Fruit fly (Drosophila melanogaster) whole organism, embryonic: ENCODE data around the gene spn-B.

ENCODE experiments used
- Abd-B ChIP-seq: fragments of 200-800 bp; sonication (Bioruptor generic); optimal IDR thresholded peaks from 2 replicates; lab custom pipeline; 2018; ENCODE audit warnings: missing biosample characterization, mild to moderate bottlenecking, missing genetic modification characterization, moderate library complexity
- B-H2 ChIP-seq: fragments of 200-800 bp; sonication (Bioruptor generic); optimal IDR thresholded peaks from 2 replicates; lab custom pipeline; 2018; ENCODE audit warnings: missing biosample characterization, mild to moderate bottlenecking, missing genetic modification characterization
- CG10431 ChIP-seq: fragments of 200-800 bp; sonication (Bioruptor generic); optimal IDR thresholded peaks from 3 replicates; lab custom pipeline; 2018; ENCODE audit warnings: missing biosample characterization, mild to moderate bottlenecking, missing genetic modification characterization
- CG12071 ChIP-seq: fragments of 200-800 bp; sonication (Bioruptor generic); optimal IDR thresholded peaks from 3 replicates; lab custom pipeline; 2018; ENCODE audit warnings: missing biosample characterization, mild to moderate bottlenecking, missing genetic modification characterization
- CG14667 ChIP-seq: fragments of 200-800 bp; sonication (Bioruptor generic); IDR thresholded peaks from 2 replicates; pipeline ENCODE4 v1.3.6; 2022; ENCODE audit warnings: missing biosample characterization, missing genetic modification characterization
- CG17328 ChIP-seq: fragments of 200-800 bp; sonication (Bioruptor generic); IDR thresholded peaks from 2 replicates; pipeline ENCODE4 v1.3.6; 2022; ENCODE audit warnings: missing biosample characterization, missing genetic modification characterization
- CG17568 ChIP-seq: fragments of 200-800 bp; sonication (Bioruptor generic); optimal IDR thresholded peaks from 2 replicates; lab custom pipeline; 2018; ENCODE audit warnings: missing biosample characterization, mild to moderate bottlenecking, missing genetic modification characterization, moderate library complexity
- CG17612 ChIP-seq: fragments of 200-800 bp; sonication (Bioruptor generic); IDR thresholded peaks from 2 replicates; pipeline ENCODE4 v1.3.6; 2022; ENCODE audit warnings: missing biosample characterization, missing genetic modification characterization
- CG17802 ChIP-seq: fragments of 200-800 bp; sonication (Bioruptor generic); optimal IDR thresholded peaks from 2 replicates; lab custom pipeline; 2018; ENCODE audit warnings: missing biosample characterization, mild to moderate bottlenecking, missing genetic modification characterization, moderate library complexity
- CG17829 ChIP-seq: fragments of 200-800 bp; optimal IDR thresholded peaks from 2 replicates; lab custom pipeline; 2019; ENCODE audit warnings: missing biosample characterization, mild to moderate bottlenecking, missing genetic modification characterization, moderate library complexity
- CG17912 ChIP-seq: fragments of 200-800 bp; sonication (Bioruptor generic); optimal IDR thresholded peaks from 2 replicates; lab custom pipeline; 2018; ENCODE audit warnings: missing biosample characterization, mild to moderate bottlenecking, missing genetic modification characterization
- CG18599 ChIP-seq: fragments of 200-800 bp; sonication (Bioruptor generic); optimal IDR thresholded peaks from 3 replicates; lab custom pipeline; 2017; ENCODE audit warnings: missing biosample characterization, missing genetic modification characterization, mild to moderate bottlenecking, moderate library complexity, missing genetic modification reagents
- CG18764 ChIP-seq: fragments of 200-800 bp; sonication (Bioruptor generic); optimal IDR thresholded peaks from 3 replicates; lab custom pipeline; 2016; ENCODE audit warnings: missing biosample characterization, missing genetic modification characterization
- CG4730 ChIP-seq: fragments of 200-800 bp; sonication (Bioruptor generic); IDR thresholded peaks from 2 replicates; pipeline ENCODE4 v1.3.6; 2022; ENCODE audit warnings: missing biosample characterization, missing genetic modification characterization
- CG6254 ChIP-seq: fragments of 200-800 bp; sonication (Bioruptor generic); optimal IDR thresholded peaks from 3 replicates; lab custom pipeline; 2017; ENCODE audit warnings: mild to moderate bottlenecking, missing biosample characterization, missing genetic modification reagents, missing genetic modification characterization
- CG6654 ChIP-seq: fragments of 200-800 bp; sonication (Bioruptor generic); optimal IDR thresholded peaks from 2 replicates; lab custom pipeline; 2017; ENCODE audit warnings: missing biosample characterization, mild to moderate bottlenecking, missing genetic modification characterization
- CG7745 ChIP-seq: fragments of 200-800 bp; sonication (Bioruptor generic); optimal IDR thresholded peaks from 2 replicates; lab custom pipeline; 2018; ENCODE audit warnings: missing biosample characterization, mild to moderate bottlenecking, missing genetic modification characterization, moderate library complexity
- CG8359 ChIP-seq: fragments of 200-800 bp; sonication (Bioruptor generic); optimal IDR thresholded peaks from 2 replicates; lab custom pipeline; 2017; ENCODE audit warnings: missing biosample characterization, mild to moderate bottlenecking, missing genetic modification characterization, borderline replicate concordance
- CG8388 ChIP-seq: fragments of 200-800 bp; sonication (Bioruptor generic); optimal IDR thresholded peaks from 2 replicates; lab custom pipeline; 2019; ENCODE audit warnings: missing biosample characterization, mild to moderate bottlenecking, missing genetic modification characterization, moderate library complexity
- CG8478 ChIP-seq: fragments of >200 bp; optimal IDR thresholded peaks from 2 replicates; lab custom pipeline; 2018
- CkIIα-i1 ChIP-seq: fragments of 200-800 bp; sonication (Bioruptor generic); IDR thresholded peaks from 2 replicates; pipeline ENCODE4 v1.3.6; 2022; ENCODE audit warnings: missing biosample characterization, missing genetic modification characterization
- Dbx ChIP-seq: fragments of 200-800 bp; sonication (Bioruptor generic); IDR thresholded peaks from 3 replicates; pipeline ENCODE4 v1.3.6; 2022; ENCODE audit warnings: missing biosample characterization, missing genetic modification characterization
- Fer1 ChIP-seq: fragments of 200-800 bp; sonication (Bioruptor generic); optimal IDR thresholded peaks from 2 replicates; lab custom pipeline; 2017; ENCODE audit warnings: missing biosample characterization, mild to moderate bottlenecking, missing genetic modification characterization
- H15 ChIP-seq: fragments of 200-800 bp; sonication (Bioruptor generic); IDR thresholded peaks from 3 replicates; pipeline ENCODE4 v1.3.6; 2022; ENCODE audit warnings: missing biosample characterization, missing genetic modification characterization
- Hr3 ChIP-seq: fragments of 200-800 bp; sonication (Bioruptor generic); optimal IDR thresholded peaks from 3 replicates; lab custom pipeline; 2016; ENCODE audit warnings: missing biosample characterization, missing genetic modification characterization
- MTF-1 ChIP-seq: fragments of 200-800 bp; sonication (Bioruptor generic); optimal IDR thresholded peaks from 2 replicates; lab custom pipeline; 2018; ENCODE audit warnings: missing biosample characterization, mild to moderate bottlenecking, missing genetic modification characterization, borderline replicate concordance
- NFAT ChIP-seq: fragments of 200-800 bp; sonication (Bioruptor generic); IDR thresholded peaks from 2 replicates; pipeline ENCODE4 v1.3.6; 2022; ENCODE audit warnings: missing biosample characterization, missing genetic modification characterization
- NfI ChIP-seq: fragments of 200-800 bp; sonication (Bioruptor generic); optimal IDR thresholded peaks from 3 replicates; lab custom pipeline; 2018; ENCODE audit warnings: missing biosample characterization, mild to moderate bottlenecking, missing genetic modification characterization, moderate library complexity
- Optix ChIP-seq: fragments of 200-800 bp; sonication (Bioruptor generic); IDR thresholded peaks from 3 replicates; pipeline ENCODE4 v1.3.6; 2022; ENCODE audit warnings: missing biosample characterization, missing genetic modification characterization
- Rfx ChIP-seq: fragments of 200-800 bp; sonication (Bioruptor generic); IDR thresholded peaks from 2 replicates; pipeline ENCODE4 v1.3.6; 2022; ENCODE audit warnings: missing biosample characterization, missing genetic modification characterization
- Scr ChIP-seq: fragments of 200-800 bp; sonication (Bioruptor generic); IDR thresholded peaks from 2 replicates; pipeline ENCODE4 v1.3.6; 2022; ENCODE audit warnings: missing biosample characterization, missing genetic modification characterization; ENCODE audit not compliant: partially characterized antibody
- cg ChIP-seq: fragments of 200-800 bp; sonication (Bioruptor generic); optimal IDR thresholded peaks from 3 replicates; lab custom pipeline; 2019; ENCODE audit warnings: missing biosample characterization, mild to moderate bottlenecking, missing genetic modification characterization, moderate library complexity
- cwo ChIP-seq: fragments of 200-800 bp; sonication (Bioruptor generic); optimal IDR thresholded peaks from 3 replicates; lab custom pipeline; 2017; ENCODE audit warnings: missing biosample characterization, missing genetic modification characterization, mild to moderate bottlenecking, moderate library complexity, missing genetic modification reagents
- dpn ChIP-seq, 2 experiments: fragments of 200-800 bp; sonication (Bioruptor generic); optimal IDR thresholded peaks; 3 replicates each; lab custom pipeline; 2016; ENCODE audit warnings: missing biosample characterization in 2 of 2, missing genetic modification characterization in 2 of 2
- exex ChIP-seq: fragments of 200-800 bp; sonication (Bioruptor generic); optimal IDR thresholded peaks from 4 replicates; lab custom pipeline; 2018; ENCODE audit warnings: missing biosample characterization, mild to moderate bottlenecking, missing genetic modification characterization, moderate library complexity
- hbn ChIP-seq: fragments of 200-800 bp; sonication (Bioruptor generic); IDR thresholded peaks from 2 replicates; pipeline ENCODE4 v1.3.6; 2022; ENCODE audit warnings: missing biosample characterization, missing genetic modification characterization; ENCODE audit not compliant: partially characterized antibody
- inv ChIP-seq: fragments of 200-800 bp; sonication (Bioruptor generic); IDR thresholded peaks from 2 replicates; pipeline ENCODE4 v1.3.6; 2022; ENCODE audit warnings: missing biosample characterization, missing genetic modification characterization; ENCODE audit not compliant: partially characterized antibody
- klu ChIP-seq: fragments of 200-800 bp; sonication (Bioruptor generic); IDR thresholded peaks from 2 replicates; pipeline ENCODE4 v1.3.6; 2022; ENCODE audit warnings: missing biosample characterization, missing genetic modification characterization
- nmo ChIP-seq: fragments of 200-800 bp; sonication (Bioruptor generic); optimal IDR thresholded peaks from 2 replicates; lab custom pipeline; 2018; ENCODE audit warnings: missing biosample characterization, mild to moderate bottlenecking, missing genetic modification characterization, moderate library complexity
- org-1 ChIP-seq: fragments of 200-800 bp; sonication (Bioruptor generic); optimal IDR thresholded peaks from 2 replicates; lab custom pipeline; 2017; ENCODE audit warnings: missing biosample characterization, missing genetic modification characterization
- pum ChIP-seq: fragments of 200-800 bp; sonication (Bioruptor generic); optimal IDR thresholded peaks from 2 replicates; lab custom pipeline; 2016; ENCODE audit warnings: missing biosample characterization, missing genetic modification characterization
- ranshi ChIP-seq: fragments of 200-800 bp; sonication (Bioruptor generic); IDR thresholded peaks from 2 replicates; pipeline ENCODE4 v1.3.6; 2022; ENCODE audit warnings: missing biosample characterization, missing genetic modification characterization
- repo ChIP-seq: fragments of 200-800 bp; sonication (Bioruptor generic); optimal IDR thresholded peaks from 2 replicates; lab custom pipeline; 2016; ENCODE audit warnings: missing biosample characterization, missing genetic modification characterization
- rib ChIP-seq: fragments of 200-800 bp; sonication (Bioruptor generic); IDR thresholded peaks from 2 replicates; pipeline ENCODE4 v1.3.6; 2022; ENCODE audit warnings: missing biosample characterization, missing genetic modification characterization
- sens ChIP-seq: fragments of 200-800 bp; sonication (Bioruptor generic); peaks from one replicate; lab custom pipeline; 2016; ENCODE audit warnings: missing biosample characterization, missing genetic modification characterization
- ssp ChIP-seq: fragments of 200-800 bp; sonication (Bioruptor generic); IDR thresholded peaks from 2 replicates; pipeline ENCODE4 v1.3.6; 2022; ENCODE audit warnings: missing biosample characterization, missing genetic modification characterization
- sug ChIP-seq: fragments of 200-800 bp; optimal IDR thresholded peaks from 2 replicates; lab custom pipeline; 2019; ENCODE audit warnings: missing biosample characterization, mild to moderate bottlenecking, missing genetic modification characterization, moderate library complexity
- unpg ChIP-seq: fragments of 200-800 bp; sonication (Bioruptor generic); optimal IDR thresholded peaks from 3 replicates; lab custom pipeline; 2018; ENCODE audit warnings: missing biosample characterization, mild to moderate bottlenecking, missing genetic modification characterization, moderate library complexity

Gene spn-B

dm6 chr3R:14346838-14347745, 19.2 kb downstream of the spn-B start (continued):
- TF ChIP-seq NfI (GFP tag; lab: Kevin White, UChicago), result peak; percentile 68
- TF ChIP-seq CG17829 (tag; lab: Kevin White, UChicago), result peak; percentile 46
- peak; percentile 60 for TF ChIP-seq unpg
- no peak for TF ChIP-seq CkIIα-i1 (GFP tag; lab: Robert Waterston, UW)
- TF ChIP-seq pum (GFP tag; lab: Kevin White, UChicago), result no peak
- TF ChIP-seq MTF-1 (GFP tag; lab: Kevin White, UChicago), result no peak
- TF ChIP-seq sug, result no peak
- no peak for TF ChIP-seq CG17802 (tag; lab: Kevin White, UChicago)
- peak; percentile 64 for TF ChIP-seq nmo (GFP tag; lab: Kevin White, UChicago)
- no peak for TF ChIP-seq CG12071 (GFP tag; lab: Kevin White, UChicago)
- no peak for TF ChIP-seq Scr (GFP tag; lab: Robert Waterston, UW)
- TF ChIP-seq ssp (GFP tag; lab: Robert Waterston, UW), result no peak
- TF ChIP-seq CG17612 (GFP tag; lab: Robert Waterston, UW), result no peak
- no peak for TF ChIP-seq CG10431 (GFP tag; lab: Kevin White, UChicago)
- peak; percentile 51; the same call in 1 of the 3 replicates for TF ChIP-seq Dbx
- 0 out of 3 replicates have a peak, but pooled peaks have one; percentile 6 for TF ChIP-seq H15 (GFP tag; lab: Robert Waterston, UW)
- peak; percentile 34 for TF ChIP-seq CG8388
- TF ChIP-seq org-1 (GFP tag; lab: Kevin White, UChicago), result peak; percentile 65
- peak; percentile 22 to 34 for TF ChIP-seq dpn (GFP tag; optimal IDR thresholded peaks at IDR 0.05; lab: Kevin White, UChicago)
- peak; percentile 38 for TF ChIP-seq CG6254
- TF ChIP-seq CG8478, result no peak
- peak; percentile 12 for TF ChIP-seq CG17568 (GFP tag; lab: Kevin White, UChicago)
- no peak for TF ChIP-seq inv (GFP tag; lab: Robert Waterston, UW)
- 0 out of 2 replicates have a peak, but pooled peaks have one; percentile 32 for TF ChIP-seq CG4730 (GFP tag; lab: Robert Waterston, UW)
- no peak for TF ChIP-seq hbn (GFP tag; lab: Robert Waterston, UW)
- peak; percentile 4 for TF ChIP-seq CG18764
- no peak for TF ChIP-seq klu (GFP tag; lab: Robert Waterston, UW)
- peak; percentile 66 for TF ChIP-seq Fer1 (GFP tag; lab: Kevin White, UChicago)
- TF ChIP-seq CG17328, result peak; percentile 52; the same call in 1 of the 2 replicates
- peak; percentile 82 for TF ChIP-seq cg (GFP tag; lab: Kevin White, UChicago)
- TF ChIP-seq cwo (GFP tag; lab: Kevin White, UChicago), result peak; percentile 72
- no peak for TF ChIP-seq B-H2 (GFP tag; lab: Kevin White, UChicago)
- TF ChIP-seq CG7745, result no peak
- no peak for TF ChIP-seq rib (GFP tag; lab: Robert Waterston, UW)
- TF ChIP-seq CG8359 (GFP tag; lab: Kevin White, UChicago), result no peak
- no peak for TF ChIP-seq exex (tag; lab: Kevin White, UChicago)
- TF ChIP-seq CG18599 (GFP tag; lab: Kevin White, UChicago), result peak; percentile 88
- TF ChIP-seq Abd-B (GFP tag; lab: Kevin White, UChicago), result peak; percentile 48
- no peak for TF ChIP-seq Optix (GFP tag; lab: Robert Waterston, UW)
- TF ChIP-seq CG6654 (GFP tag; lab: Kevin White, UChicago), result peak; percentile 12
- peak; percentile 29 for TF ChIP-seq Hr3 (GFP tag; lab: Kevin White, UChicago)
- 0 out of 2 replicates have a peak, but pooled peaks have one; percentile 17 for TF ChIP-seq CG14667 (GFP tag; lab: Robert Waterston, UW)
- no peak for TF ChIP-seq repo (GFP tag; lab: Kevin White, UChicago)
- peak; percentile 83 for TF ChIP-seq sens
- TF ChIP-seq CG17912 (GFP tag; lab: Kevin White, UChicago), result no peak
- peak; percentile 38; the same call in 1 of the 2 replicates for TF ChIP-seq ranshi (GFP tag; lab: Robert Waterston, UW)
- no peak for TF ChIP-seq NFAT (GFP tag; lab: Robert Waterston, UW)
- peak; percentile 34; the same call in 1 of the 2 replicates for TF ChIP-seq Rfx (GFP tag; lab: Robert Waterston, UW)
